Fruit fly (Drosophila melanogaster) Kc167 (cell line): ENCODE measurements around the gene CG5080.

ENCODE experiments used
- Sin3A ChIP-seq: fragments of >200 bp; optimal IDR thresholded peaks from 2 replicates; lab custom pipeline; 2018; ENCODE audit warnings: missing external identifiers
- h ChIP-seq: fragments of >200 bp; optimal IDR thresholded peaks from 3 replicates; lab custom pipeline; 2018; ENCODE audit warnings: missing external identifiers
- insv ChIP-seq: fragments of >200 bp; optimal IDR thresholded peaks from 3 replicates; lab custom pipeline; 2018; ENCODE audit warnings: missing external identifiers
- psq ChIP-seq: fragments of >200 bp; optimal IDR thresholded peaks from 2 replicates; lab custom pipeline; 2017; ENCODE audit warnings: missing external identifiers
- ttk ChIP-seq: sonication (Bioruptor generic); optimal IDR thresholded peaks from 2 replicates; lab custom pipeline; 2017; ENCODE audit warnings: missing external identifiers

DNA sequence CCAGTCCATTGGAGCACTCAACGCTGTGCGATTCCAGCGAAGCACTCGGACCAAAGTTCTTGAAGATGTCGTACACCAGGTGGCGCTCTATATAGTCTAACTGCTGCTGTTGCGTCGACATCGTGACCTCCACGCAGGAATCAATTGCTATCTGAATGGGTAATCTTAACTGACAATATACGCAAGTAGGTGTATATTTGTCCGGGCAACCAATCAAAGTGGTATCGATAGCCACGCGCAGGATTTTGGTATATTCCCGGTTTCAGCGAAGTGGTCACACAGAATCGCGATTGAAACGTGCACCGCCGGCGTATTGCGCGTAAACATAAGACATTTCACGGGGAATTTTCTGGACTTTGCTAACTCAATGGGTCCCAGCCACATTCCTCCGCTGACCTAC lies 20.1 kb upstream of the CG5080 start, which contains the start of the genes CG5126 and Tgt:
- TF ChIP-seq psq (lab: Kevin White, UChicago) = no peak
- no peak for TF ChIP-seq Sin3A
- TF ChIP-seq ttk (lab: Kevin White, UChicago) = no peak
- TF ChIP-seq h (lab: Kevin White, UChicago) = no peak
- no peak for TF ChIP-seq insv (lab: Kevin White, UChicago)
